Fruit fly (Drosophila melanogaster): ENCODE results near the gene Pyroxd1.

Gene Pyroxd1

DNA sequence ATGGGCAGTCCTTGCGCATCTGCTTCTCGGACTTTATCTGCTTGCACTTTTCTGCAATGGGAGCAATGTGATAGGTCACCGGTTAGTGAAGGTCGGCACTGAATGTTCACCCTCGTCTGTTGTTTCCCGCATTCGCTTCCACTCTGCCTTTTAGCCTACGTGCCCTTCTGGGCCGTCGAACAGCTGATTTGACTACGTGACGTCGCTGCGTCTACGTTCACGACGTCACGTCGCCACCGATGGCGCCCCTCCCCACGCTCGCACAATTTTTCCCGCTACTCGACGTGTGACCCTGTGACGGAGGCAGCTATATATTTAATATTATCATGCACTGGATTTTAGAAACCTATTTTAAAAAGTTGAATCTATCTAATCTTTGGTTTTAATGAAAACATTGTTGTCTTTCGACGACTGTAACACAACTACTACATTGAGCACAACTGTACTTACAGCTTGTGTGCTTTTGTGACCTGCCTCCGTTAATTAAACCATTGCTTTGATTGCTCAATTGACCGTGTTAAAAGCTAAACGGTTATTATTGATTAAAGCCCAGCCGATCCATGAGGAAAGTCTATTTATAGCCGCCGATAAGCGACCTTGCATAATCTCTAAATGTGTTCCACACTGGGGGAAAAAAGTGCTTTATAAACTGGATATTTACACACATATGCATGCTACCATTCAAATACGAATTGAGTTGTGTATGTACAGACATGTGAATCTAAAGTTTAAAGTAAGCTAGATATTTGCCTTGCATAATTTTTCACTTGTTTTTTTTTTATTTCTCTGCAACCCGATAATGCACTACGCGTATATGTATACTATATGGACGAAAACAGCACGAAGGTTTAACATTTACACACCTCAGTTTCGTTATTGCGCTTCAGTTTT, 8.0 kb upstream of the Pyroxd1 start (continued):
- no peak for TF ChIP-seq Hr3 (GFP tag; optimal IDR thresholded peaks at IDR 0.05)
- 0 out of 3 replicates have a peak, but pooled peaks have one; percentile 28 for TF ChIP-seq CG16813 (GFP tag; IDR thresholded peaks at IDR 0.05; ENCODE audit: partially characterized antibody)
- no peak; the same call in 1 of the 2 replicates for TF ChIP-seq tna (GFP tag; IDR thresholded peaks at IDR 0.05; ENCODE audit: partially characterized antibody)
- no peak for TF ChIP-seq CG32772 (GFP tag; IDR thresholded peaks at IDR 0.05)
- no peak for TF ChIP-seq Bdp1 (GFP tag; optimal IDR thresholded peaks at IDR 0.05)
- no peak for TF ChIP-seq Dad (GFP tag; optimal IDR thresholded peaks at IDR 0.05)
- TF ChIP-seq sima (GFP tag; optimal IDR thresholded peaks at IDR 0.05) = no peak
- peak; percentile 27; the same call in 1 of the 2 replicates for TF ChIP-seq Adf1 (GFP tag; IDR thresholded peaks at IDR 0.05)
- no peak for TF ChIP-seq CG14014 (GFP tag; IDR thresholded peaks at IDR 0.05)
- TF ChIP-seq CG6854 (GFP tag; optimal IDR thresholded peaks at IDR 0.05) = peak; percentile 9
- TF ChIP-seq CG4282 (GFP tag; optimal IDR thresholded peaks at IDR 0.05) = no peak
- TF ChIP-seq hth (optimal IDR thresholded peaks at IDR 0.05) = no peak
- no peak for TF ChIP-seq usp (GFP tag; optimal IDR thresholded peaks at IDR 0.05)
- no peak for TF ChIP-seq zfh1 (GFP tag; IDR thresholded peaks at IDR 0.05)
- TF ChIP-seq en (GFP tag; optimal IDR thresholded peaks at IDR 0.05) = no peak
- no peak for TF ChIP-seq Dbx (GFP tag; IDR thresholded peaks at IDR 0.05)
- TF ChIP-seq CTCF (GFP tag; optimal IDR thresholded peaks at IDR 0.05) = peak; percentile 4
- TF ChIP-seq bab2 (GFP tag; optimal IDR thresholded peaks at IDR 0.05) = no peak
- TF ChIP-seq chn (GFP tag; optimal IDR thresholded peaks at IDR 0.05) = no peak
- peak; percentile 71 for TF ChIP-seq sens (GFP tag)
- TF ChIP-seq Sox100B (GFP tag; optimal IDR thresholded peaks at IDR 0.05) = no peak
- TF ChIP-seq CG7839 (tag; optimal IDR thresholded peaks at IDR 0.05) = no peak
- TF ChIP-seq stwl (tag; optimal IDR thresholded peaks at IDR 0.05) = no peak
- TF ChIP-seq fu2 (GFP tag; optimal IDR thresholded peaks at IDR 0.05) = no peak
- no peak for TF ChIP-seq br (optimal IDR thresholded peaks at IDR 0.05)
- no peak for TF ChIP-seq B-H2 (GFP tag; optimal IDR thresholded peaks at IDR 0.05)
- peak in 1 of 2 experiments; percentile 78 for TF ChIP-seq eve (GFP tag; optimal IDR thresholded peaks at IDR 0.05)
- TF ChIP-seq CG14441 (GFP tag; IDR thresholded peaks at IDR 0.05) = 0 out of 2 replicates have a peak, but pooled peaks have one; percentile 8
- TF ChIP-seq D (optimal IDR thresholded peaks at IDR 0.05) = no peak
- no peak for TF ChIP-seq D (GFP tag; optimal IDR thresholded peaks at IDR 0.05)
- TF ChIP-seq ERR (GFP tag; optimal IDR thresholded peaks at IDR 0.05) = no peak
- peak; percentile 37 for TF ChIP-seq BtbVII (GFP tag; optimal IDR thresholded peaks at IDR 0.05)
- no peak for TF ChIP-seq ac (GFP tag; optimal IDR thresholded peaks at IDR 0.05)
- TF ChIP-seq CG14710 (tag; optimal IDR thresholded peaks at IDR 0.05) = no peak
- peak; percentile 34; the same call in 1 of the 2 replicates for TF ChIP-seq CG5953 (GFP tag; IDR thresholded peaks at IDR 0.05)
- no peak for TF ChIP-seq fd102C (GFP tag; optimal IDR thresholded peaks at IDR 0.05)
- TF ChIP-seq shn (GFP tag; optimal IDR thresholded peaks at IDR 0.05) = no peak
- no peak for TF ChIP-seq sim (GFP tag; IDR thresholded peaks at IDR 0.05)
- no peak for TF ChIP-seq Awh (GFP tag; IDR thresholded peaks at IDR 0.05)
- no peak for TF ChIP-seq Atf-2 (GFP tag; optimal IDR thresholded peaks at IDR 0.05)
- TF ChIP-seq grau (tag; optimal IDR thresholded peaks at IDR 0.05) = no peak
- TF ChIP-seq CG4424 (GFP tag; optimal IDR thresholded peaks at IDR 0.05) = no peak
- TF ChIP-seq CG15011 (GFP tag; optimal IDR thresholded peaks at IDR 0.05) = no peak
- TF ChIP-seq gcm2 (GFP tag; optimal IDR thresholded peaks at IDR 0.05) = no peak
- no peak for TF ChIP-seq ewg (GFP tag; optimal IDR thresholded peaks at IDR 0.05)
- TF ChIP-seq CG10959 (GFP tag; IDR thresholded peaks at IDR 0.05) = no peak
- no peak for TF ChIP-seq Trl (optimal IDR thresholded peaks at IDR 0.05)
- TF ChIP-seq Trl (GFP tag; optimal IDR thresholded peaks at IDR 0.05) = no peak
- TF ChIP-seq Lhr (GFP tag; optimal IDR thresholded peaks at IDR 0.05) = no peak
- TF ChIP-seq Mes4 (GFP tag; optimal IDR thresholded peaks at IDR 0.05) = no peak
- peak; percentile 3 for TF ChIP-seq tap (tag; optimal IDR thresholded peaks at IDR 0.05)
- TF ChIP-seq hkb (optimal IDR thresholded peaks at IDR 0.05) = no peak
- peak; percentile 43; the same call in 1 of the 2 replicates for TF ChIP-seq hkb (GFP tag; IDR thresholded peaks at IDR 0.05)
